Fruit fly (Drosophila melanogaster) Kc167 (cell line): ENCODE data around the gene mRpL14.

ENCODE experiments used
- Sin3A ChIP-seq: fragments of >200 bp; optimal IDR thresholded peaks from 2 replicates; lab custom pipeline; 2018; ENCODE audit warnings: missing external identifiers
- psq ChIP-seq: fragments of >200 bp; optimal IDR thresholded peaks from 2 replicates; lab custom pipeline; 2017; ENCODE audit warnings: missing external identifiers

- TF ChIP-seq Sin3A (lab: Kevin White, UChicago), result no peak
- TF ChIP-seq psq, result no peak
These were observed 38.8 kb upstream of the mRpL14 start for dm6 chrX:2383121-2383848.
